Worm (Caenorhabditis elegans) whole organism, L4 larva: Measurements from ENCODE around the gene cdt-2.

Experiments used
- D1046.2 ChIP-seq: fragments of 200-800 bp; sonication (Bioruptor generic); IDR thresholded peaks from 2 replicates; pipeline ENCODE4 v1.3.6; 2022; ENCODE audit warnings: missing genetic modification characterization, missing compliant biosample characterization
- F49E8.2 ChIP-seq: sonication (generic microtip); optimal IDR thresholded peaks from 2 replicates; lab custom pipeline; 2016; ENCODE audit warnings: missing compliant biosample characterization, mild to moderate bottlenecking, missing genetic modification characterization, borderline replicate concordance
- R02D3.7 ChIP-seq: fragments of 150-350 bp; sonication (generic microtip); optimal IDR thresholded peaks from 3 replicates; lab custom pipeline; 2014; ENCODE audit warnings: missing biosample characterization, missing genetic modification characterization
- T26A8.4 ChIP-seq: fragments of 200-800 bp; sonication (Bioruptor generic); IDR thresholded peaks from 2 replicates; pipeline ENCODE4 v1.3.6; 2022; ENCODE audit warnings: missing genetic modification characterization, missing compliant biosample characterization
- Y48G9A.11 ChIP-seq: fragments of 200-800 bp; sonication (Bioruptor generic); IDR thresholded peaks from 2 replicates; pipeline ENCODE4 v1.3.6; 2022; ENCODE audit warnings: missing genetic modification reagents, missing genetic modification characterization, missing compliant biosample characterization
- Y5F2A.4 ChIP-seq: fragments of 200-800 bp; sonication (Bioruptor generic); optimal IDR thresholded peaks from 2 replicates; lab custom pipeline; 2018; ENCODE audit warnings: mild to moderate bottlenecking, missing genetic modification characterization, missing compliant biosample characterization
- Y75B8A.6 ChIP-seq: fragments of 200-800 bp; sonication (Bioruptor generic); IDR thresholded peaks from 2 replicates; pipeline ENCODE4 v1.3.6; 2022; ENCODE audit warnings: missing genetic modification reagents, missing genetic modification characterization, missing compliant biosample characterization
- ZK337.2 ChIP-seq: fragments of 200-800 bp; sonication (Bioruptor generic); IDR thresholded peaks from 2 replicates; pipeline ENCODE4 v1.3.6; 2022; ENCODE audit warnings: missing genetic modification reagents, missing genetic modification characterization, missing compliant biosample characterization
- ZK546.5 ChIP-seq, 2 experiments: sonication (generic microtip); optimal IDR thresholded peaks; 2 replicates each; lab custom pipeline; 2017; ENCODE audit warnings: missing biosample characterization in 2 of 2, missing genetic modification characterization in 2 of 2
- aha-1 ChIP-seq: fragments of 150-350 bp; peaks from one replicate; lab custom pipeline; 2014; ENCODE audit warnings: missing biosample characterization, missing genetic modification characterization
- aly-2 ChIP-seq: sonication (generic microtip); optimal IDR thresholded peaks from 2 replicates; lab custom pipeline; 2018; ENCODE audit warnings: missing biosample characterization, missing genetic modification characterization
- attf-4 ChIP-seq: sonication (generic microtip); optimal IDR thresholded peaks from 3 replicates; lab custom pipeline; 2017; ENCODE audit warnings: missing biosample characterization, missing genetic modification characterization
- ceh-28 ChIP-seq: fragments of 150-350 bp; optimal IDR thresholded peaks from 2 replicates; lab custom pipeline; 2014; ENCODE audit warnings: missing biosample characterization, missing genetic modification reagents, missing genetic modification characterization
- ceh-82 ChIP-seq: sonication (generic microtip); optimal IDR thresholded peaks from 2 replicates; lab custom pipeline; 2017; ENCODE audit warnings: missing biosample characterization, missing genetic modification characterization
- ces-1 ChIP-seq: fragments of 150-350 bp; sonication (generic microtip); optimal IDR thresholded peaks from 4 replicates; lab custom pipeline; 2014; ENCODE audit warnings: missing biosample characterization, missing genetic modification reagents, missing genetic modification characterization
- daf-12 ChIP-seq: fragments of 150-350 bp; optimal IDR thresholded peaks from 2 replicates; lab custom pipeline; 2014; ENCODE audit warnings: missing biosample characterization, missing genetic modification reagents, missing genetic modification characterization
- daf-19 ChIP-seq: fragments of 200-800 bp; sonication (Bioruptor generic); conservative IDR thresholded peaks from 2 replicates; pipeline ENCODE4 v1.3.6; 2022; ENCODE audit warnings: missing genetic modification characterization, missing compliant biosample characterization
- dmd-6 ChIP-seq: fragments of 200-800 bp; sonication (Bioruptor generic); IDR thresholded peaks from 2 replicates; pipeline ENCODE4 v1.3.6; 2022; ENCODE audit warnings: missing genetic modification reagents, missing genetic modification characterization, missing compliant biosample characterization
- dmd-9 ChIP-seq: fragments of 200-800 bp; sonication (Bioruptor generic); IDR thresholded peaks from 2 replicates; pipeline ENCODE4 v1.3.6; 2022; ENCODE audit warnings: missing genetic modification reagents, missing genetic modification characterization, missing compliant biosample characterization
- dpl-1 ChIP-seq: fragments of 150-350 bp; optimal IDR thresholded peaks from 2 replicates; lab custom pipeline; 2014; ENCODE audit warnings: missing biosample characterization, missing genetic modification reagents, missing genetic modification characterization
- egl-43 ChIP-seq: fragments of 200-800 bp; sonication (Bioruptor generic); IDR thresholded peaks from 2 replicates; pipeline ENCODE4 v1.3.6; 2022; ENCODE audit warnings: missing genetic modification reagents, missing genetic modification characterization, missing compliant biosample characterization
- gei-8 ChIP-seq: fragments of 200-800 bp; sonication (Bioruptor generic); optimal IDR thresholded peaks from 2 replicates; lab custom pipeline; 2018; ENCODE audit warnings: mild to moderate bottlenecking, missing genetic modification characterization, missing compliant biosample characterization
- hif-1 ChIP-seq, 2 experiments: sonication (generic microtip); optimal IDR thresholded peaks; 2 replicates each; lab custom pipeline; 2016 to 2017; ENCODE audit warnings: missing compliant biosample characterization in 2 of 2, missing genetic modification characterization in 2 of 2, missing genetic modification reagents in 2 of 2, missing genotype in 2 of 2, mild to moderate bottlenecking in 1 of 2
- jun-1 ChIP-seq: fragments of 150-350 bp; optimal IDR thresholded peaks from 2 replicates; lab custom pipeline; 2014; ENCODE audit warnings: missing biosample characterization, missing genetic modification reagents, missing genetic modification characterization
- lin-13 ChIP-seq: fragments of 150-350 bp; optimal IDR thresholded peaks from 2 replicates; lab custom pipeline; 2014; ENCODE audit warnings: missing biosample characterization, missing genetic modification reagents, missing genetic modification characterization
- lin-15B ChIP-seq: fragments of 150-350 bp; sonication (generic microtip); optimal IDR thresholded peaks from 3 replicates; lab custom pipeline; 2014; ENCODE audit warnings: missing biosample characterization, missing genetic modification characterization
- lin-29 ChIP-seq: fragments of 200-800 bp; sonication (Bioruptor generic); IDR thresholded peaks from 2 replicates; pipeline ENCODE4 v1.3.6; 2022; ENCODE audit warnings: missing genetic modification reagents, missing genetic modification characterization, missing compliant biosample characterization
- lsy-2 ChIP-seq, 2 experiments: fragments of 150-350 bp in 1 of 2; sonication (generic microtip) in 1 of 2; optimal IDR thresholded peaks; 2 replicates each; lab custom pipeline; 2014 to 2017; ENCODE audit warnings: missing biosample characterization in 2 of 2, missing genetic modification characterization in 2 of 2
- madf-5 ChIP-seq, 2 experiments: fragments of 200-800 bp; sonication (Bioruptor generic); IDR thresholded peaks; 2 replicates each; pipeline ENCODE4 v1.3.6; 2022; ENCODE audit warnings: missing compliant biosample characterization in 2 of 2, missing genetic modification characterization in 2 of 2
- mdl-1 ChIP-seq, 2 experiments: fragments of 150-350 bp in 1 of 2; sonication (generic microtip) in 1 of 2; optimal IDR thresholded peaks; 2 replicates each; lab custom pipeline; 2014 to 2017; ENCODE audit warnings: missing biosample characterization in 2 of 2, missing genetic modification characterization in 2 of 2
- mdt-29 ChIP-seq: fragments of 200-800 bp; sonication (Bioruptor generic); IDR thresholded peaks from 2 replicates; pipeline ENCODE4 v1.3.6; 2022; ENCODE audit warnings: missing genetic modification reagents, missing genetic modification characterization, missing compliant biosample characterization
- mep-1 ChIP-seq: fragments of 150-350 bp; sonication (generic microtip); optimal IDR thresholded peaks from 3 replicates; lab custom pipeline; 2014; ENCODE audit warnings: missing biosample characterization, missing genetic modification characterization
- mxl-2 ChIP-seq: fragments of 200-800 bp; sonication (Bioruptor generic); conservative IDR thresholded peaks from 2 replicates; pipeline ENCODE4 v1.3.6; 2022; ENCODE audit warnings: missing genetic modification reagents, missing genetic modification characterization, missing compliant biosample characterization
- nhr-10 ChIP-seq: fragments of 150-350 bp; optimal IDR thresholded peaks from 2 replicates; lab custom pipeline; 2014; ENCODE audit warnings: missing biosample characterization, missing genetic modification characterization
- nhr-111 ChIP-seq: fragments of 200-800 bp; sonication (Bioruptor generic); optimal IDR thresholded peaks from 2 replicates; lab custom pipeline; 2018; ENCODE audit warnings: mild to moderate bottlenecking, missing genetic modification characterization, missing compliant biosample characterization
- nhr-48 ChIP-seq: sonication (generic microtip); optimal IDR thresholded peaks from 2 replicates; lab custom pipeline; 2016; ENCODE audit warnings: mild to moderate bottlenecking, missing genetic modification characterization, missing compliant biosample characterization
- nhr-77 ChIP-seq: fragments of 150-350 bp; optimal IDR thresholded peaks from 2 replicates; lab custom pipeline; 2014; ENCODE audit warnings: missing biosample characterization, missing genetic modification characterization
- pha-4 ChIP-seq, 2 experiments: fragments of 150-350 bp in 1 of 2; fragments of 200-800 bp in 1 of 2; sonication (Bioruptor generic) in 1 of 2; IDR thresholded peaks in 1 of 2; optimal IDR thresholded peaks in 1 of 2; 2 replicates each; pipeline versions ENCODE4 v1.3.6 to Lab custom; 2014 to 2022; ENCODE audit warnings: missing genetic modification characterization in 2 of 2, missing genetic modification reagents in 2 of 2, missing biosample characterization in 1 of 2, missing compliant biosample characterization in 1 of 2
- php-3 ChIP-seq: fragments of 200-800 bp; sonication (Bioruptor generic); IDR thresholded peaks from 2 replicates; pipeline ENCODE4 v1.3.6; 2022; ENCODE audit warnings: missing genetic modification reagents, missing genetic modification characterization, missing compliant biosample characterization
- rbr-2 ChIP-seq: sonication (generic microtip); optimal IDR thresholded peaks from 2 replicates; lab custom pipeline; 2016; ENCODE audit warnings: missing genotype, missing genetic modification characterization, missing compliant biosample characterization
- saeg-2 ChIP-seq: fragments of 200-800 bp; sonication (Bioruptor generic); IDR thresholded peaks from 2 replicates; pipeline ENCODE4 v1.3.6; 2022; ENCODE audit warnings: missing genetic modification reagents, missing genetic modification characterization, missing compliant biosample characterization
- set-16 ChIP-seq: fragments of 200-800 bp; sonication (Bioruptor generic); IDR thresholded peaks from 2 replicates; pipeline ENCODE4 v1.3.6; 2022; ENCODE audit warnings: missing genetic modification reagents, missing genetic modification characterization, missing compliant biosample characterization
- skn-1 ChIP-seq: fragments of 150-350 bp; optimal IDR thresholded peaks from 2 replicates; lab custom pipeline; 2014; ENCODE audit warnings: missing biosample characterization, missing genetic modification characterization
- spr-3 ChIP-seq: fragments of 200-800 bp; sonication (Bioruptor generic); optimal IDR thresholded peaks from 2 replicates; lab custom pipeline; 2018; ENCODE audit warnings: mild to moderate bottlenecking, missing genetic modification characterization, missing compliant biosample characterization
- tra-1 ChIP-seq: fragments of 200-800 bp; sonication (Bioruptor generic); IDR thresholded peaks from 2 replicates; pipeline ENCODE4 v1.3.6; 2022; ENCODE audit warnings: missing genetic modification reagents, missing genetic modification characterization, missing compliant biosample characterization
- unc-39 ChIP-seq: sonication (generic microtip); optimal IDR thresholded peaks from 2 replicates; lab custom pipeline; 2017; ENCODE audit warnings: missing biosample characterization, missing genetic modification characterization
- zfp-2 ChIP-seq: sonication (generic microtip); optimal IDR thresholded peaks from 2 replicates; lab custom pipeline; 2016; ENCODE audit warnings: mild to moderate bottlenecking, missing genetic modification characterization, missing compliant biosample characterization
- zfp-3 ChIP-seq: fragments of 200-800 bp; sonication (Bioruptor generic); conservative IDR thresholded peaks from 2 replicates; pipeline ENCODE4 v1.3.6; 2022; ENCODE audit warnings: missing genetic modification reagents, missing genetic modification characterization, missing compliant biosample characterization
- zip-11 ChIP-seq: fragments of 200-800 bp; sonication (Bioruptor generic); IDR thresholded peaks from 2 replicates; pipeline ENCODE4 v1.3.6; 2022; ENCODE audit warnings: missing genetic modification characterization, missing compliant biosample characterization
- zip-2 ChIP-seq: fragments of 150-350 bp; optimal IDR thresholded peaks from 2 replicates; lab custom pipeline; 2014; ENCODE audit warnings: missing biosample characterization, missing genetic modification characterization

Gene cdt-2

DNA sequence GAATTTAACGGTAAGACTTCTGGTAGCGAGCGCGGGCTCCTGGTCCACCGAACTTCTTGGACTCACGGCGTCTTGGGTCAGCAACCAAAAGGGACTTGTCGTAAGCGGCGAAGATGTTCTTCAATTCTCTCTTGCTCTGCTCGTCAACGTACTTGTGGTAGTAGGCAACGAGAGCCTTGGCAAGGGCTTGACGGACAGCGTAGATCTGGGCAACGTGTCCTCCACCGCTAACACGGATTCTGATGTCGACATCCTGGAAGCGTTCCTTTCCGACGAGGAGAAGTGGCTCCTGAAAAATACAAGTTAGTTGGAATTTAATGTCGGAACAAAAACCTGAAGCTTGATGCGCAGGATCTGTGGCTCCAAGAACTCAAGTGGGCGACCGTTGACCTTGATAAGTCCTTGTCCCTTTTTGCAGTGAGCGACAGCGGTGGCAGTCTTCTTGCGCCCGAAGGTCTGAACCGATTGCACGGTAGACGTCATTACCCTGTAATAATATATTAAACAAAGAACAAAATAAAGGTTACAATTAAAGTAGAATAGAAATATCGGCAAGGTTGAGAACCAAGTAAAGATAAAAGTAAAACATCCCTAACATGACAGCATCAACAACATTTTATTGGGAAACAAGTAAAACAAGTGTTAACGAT lies 9.3 kb upstream of the cdt-2 start, which contains the start of gene rps-16 (continued):
- TF ChIP-seq gei-8 (GFP tag; lab: Kevin White, UChicago) (no peak), mep-1 (tag; lab: Kevin White, UChicago) (no peak), T26A8.4 (GFP tag; lab: Robert Waterston, UW) (0 out of 2 replicates have a peak, but pooled peaks have one; percentile 19), D1046.2 (no peak), nhr-111 (GFP tag; lab: Kevin White, UChicago) (peak; percentile 89), daf-12 (tag; lab: Kevin White, UChicago) (no peak), ZK546.5 (tag; optimal IDR thresholded peaks at IDR 0.05; lab: Kevin White, UChicago) (no peak), dpl-1 (GFP tag; lab: Kevin White, UChicago) (no peak), ces-1 (GFP tag; lab: Kevin White, UChicago) (no peak), mxl-2 (GFP tag; lab: Robert Waterston, UW) (no peak), ceh-82 (tag; lab: Kevin White, UChicago) (no peak), F49E8.2 (tag; lab: Kevin White, UChicago) (peak; percentile 68), Y75B8A.6 (no peak), spr-3 (GFP tag; lab: Kevin White, UChicago) (no peak), zip-2 (no peak), R02D3.7 (tag; lab: Kevin White, UChicago) (no peak), mdt-29 (peak; percentile 68; the same call in 1 of the 2 replicates), ZK337.2 (GFP tag; lab: Robert Waterston, UW) (no peak), nhr-48 (tag; lab: Kevin White, UChicago) (no peak), rbr-2 (tag; lab: Kevin White, UChicago) (no peak), aha-1 (tag; lab: Kevin White, UChicago) (peak; percentile 90), lin-29 (GFP tag; lab: Robert Waterston, UW) (no peak), daf-19 (peak; percentile 54; the same call in 1 of the 2 replicates), zfp-2 (tag; lab: Kevin White, UChicago) (no peak), tra-1 (GFP tag; lab: Robert Waterston, UW) (no peak), hif-1 (tag; optimal IDR thresholded peaks at IDR 0.05; lab: Kevin White, UChicago) (no peak), zfp-3 (GFP tag; lab: Robert Waterston, UW) (no peak), mdl-1 (tag; optimal IDR thresholded peaks at IDR 0.05; lab: Kevin White, UChicago) (no peak), dmd-6 (GFP tag; lab: Robert Waterston, UW) (no peak), lin-13 (GFP tag; lab: Kevin White, UChicago) (peak; percentile 38), unc-39 (tag; lab: Kevin White, UChicago) (no peak), ceh-28 (tag; lab: Kevin White, UChicago) (no peak), php-3 (GFP tag; lab: Robert Waterston, UW) (no peak; the same call in 1 of the 2 replicates), lsy-2 (tag; optimal IDR thresholded peaks at IDR 0.05; lab: Kevin White, UChicago) (no peak), pha-4 (GFP tag; IDR thresholded peaks at IDR 0.05; lab: Robert Waterston, UW) (peak; percentile 64; the same call in 1 of the 2 replicates), pha-4 (tag; optimal IDR thresholded peaks at IDR 0.05; lab: Kevin White, UChicago) (no peak), set-16 (GFP tag; lab: Robert Waterston, UW) (peak; percentile 40; the same call in 1 of the 2 replicates), nhr-10 (tag; lab: Kevin White, UChicago) (no peak), zip-11 (GFP tag; lab: Robert Waterston, UW) (no peak), saeg-2 (GFP tag; lab: Robert Waterston, UW) (no peak), madf-5 (GFP tag; IDR thresholded peaks at IDR 0.05; lab: Robert Waterston, UW) (0 out of 4 replicates have a peak, but pooled peaks of 1 of the 2 experiments have one; percentile 38), skn-1 (tag; lab: Kevin White, UChicago) (no peak), jun-1 (no peak), attf-4 (tag; lab: Kevin White, UChicago) (no peak), egl-43 (GFP tag; lab: Robert Waterston, UW) (peak; percentile 49; the same call in 1 of the 2 replicates), dmd-9 (GFP tag; lab: Robert Waterston, UW) (no peak), lin-15B (no peak), nhr-77 (tag; lab: Kevin White, UChicago) (no peak), Y48G9A.11 (GFP tag; lab: Robert Waterston, UW) (peak; percentile 58), aly-2 (tag; lab: Kevin White, UChicago) (peak; percentile 17), Y5F2A.4 (GFP tag; lab: Kevin White, UChicago) (peak; percentile 47)
